Fruit fly (Drosophila melanogaster): ENCODE measurements around the gene Ets65A.

DNA sequence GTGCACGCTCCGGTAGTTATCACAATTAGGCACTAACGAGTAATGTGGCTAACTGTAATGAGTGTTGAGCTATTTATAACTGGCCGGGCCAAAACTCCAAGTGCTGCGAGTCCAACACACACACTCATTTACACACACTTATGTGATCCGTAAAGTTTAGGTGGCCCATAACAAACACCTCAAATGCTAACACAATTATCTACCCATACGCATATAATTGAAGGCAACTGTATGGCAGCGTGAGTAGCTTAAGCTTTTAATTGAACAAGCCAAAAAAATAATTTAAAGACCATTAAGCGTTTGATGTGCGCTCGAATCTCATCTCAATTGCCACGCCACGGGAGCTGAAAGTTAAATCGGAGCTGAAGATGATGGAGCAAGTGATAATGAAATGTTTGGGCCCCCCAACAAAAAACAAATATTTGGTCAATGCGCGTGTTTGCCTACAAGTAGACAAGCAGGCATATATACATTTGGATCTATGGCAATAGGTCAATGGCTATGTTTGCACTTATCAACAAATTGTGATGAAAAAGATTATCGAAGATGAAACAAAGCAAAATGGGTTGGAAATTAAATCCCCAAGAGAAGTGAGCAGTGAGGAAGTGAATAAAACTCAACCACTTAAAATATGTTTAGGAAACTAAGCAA is 42.6 kb downstream of the Ets65A start, which contains the start of gene Cpr65Av:
- TF ChIP-seq CG8478 (optimal IDR thresholded peaks at IDR 0.05) (no peak), CTCF (optimal IDR thresholded peaks at IDR 0.05) (no peak)

Data from S2 (cell line).